Fruit fly (Drosophila melanogaster) whole organism, embryonic: ENCODE measurements around the gene CG46440.
A peak's percentile ranks its signal among the peaks of the same experiment; 100 is the strongest.

ENCODE experiments used
- ATbp ChIP-seq: fragments of 200-800 bp; sonication (Bioruptor generic); optimal IDR thresholded peaks from 2 replicates; lab custom pipeline; 2017; ENCODE audit warnings: missing biosample characterization, mild to moderate bottlenecking, missing genetic modification characterization, missing genetic modification reagents
- Adf1 ChIP-seq: fragments of 200-800 bp; sonication (Bioruptor generic); IDR thresholded peaks from 2 replicates; pipeline ENCODE4 v1.3.6; 2022; ENCODE audit warnings: missing biosample characterization, missing genetic modification characterization
- Antp ChIP-seq: fragments of 200-800 bp; sonication (Bioruptor generic); optimal IDR thresholded peaks from 3 replicates; lab custom pipeline; 2016; ENCODE audit warnings: missing biosample characterization, missing genetic modification characterization
- Bdp1 ChIP-seq: fragments of 200-800 bp; sonication (Bioruptor generic); optimal IDR thresholded peaks from 3 replicates; lab custom pipeline; 2016; ENCODE audit warnings: missing biosample characterization, missing genetic modification characterization
- Bteb2 ChIP-seq: fragments of 200-800 bp; sonication (Bioruptor generic); optimal IDR thresholded peaks from 2 replicates; lab custom pipeline; 2016; ENCODE audit warnings: missing biosample characterization, missing genetic modification characterization
- CG10462 ChIP-seq: fragments of 200-800 bp; sonication (Bioruptor generic); optimal IDR thresholded peaks from 2 replicates; lab custom pipeline; 2016; ENCODE audit warnings: missing biosample characterization, missing genetic modification characterization
- CG11723 ChIP-seq: fragments of 200-800 bp; sonication (Bioruptor generic); optimal IDR thresholded peaks from 2 replicates; lab custom pipeline; 2017; ENCODE audit warnings: missing biosample characterization, mild to moderate bottlenecking, missing genetic modification characterization
- CG12236 ChIP-seq: fragments of 200-800 bp; sonication (Bioruptor generic); optimal IDR thresholded peaks from 2 replicates; lab custom pipeline; 2016; ENCODE audit warnings: missing biosample characterization, missing genetic modification characterization
- CG14667 ChIP-seq: fragments of 200-800 bp; sonication (Bioruptor generic); IDR thresholded peaks from 2 replicates; pipeline ENCODE4 v1.3.6; 2022; ENCODE audit warnings: missing biosample characterization, missing genetic modification characterization
- CG14710 ChIP-seq: fragments of 200-800 bp; sonication (Bioruptor generic); optimal IDR thresholded peaks from 3 replicates; lab custom pipeline; 2019; ENCODE audit warnings: missing biosample characterization, mild to moderate bottlenecking, missing genetic modification characterization, moderate library complexity
- CG15011 ChIP-seq: fragments of 200-800 bp; sonication (Bioruptor generic); optimal IDR thresholded peaks from 3 replicates; lab custom pipeline; 2018; ENCODE audit warnings: missing biosample characterization, mild to moderate bottlenecking, missing genetic modification characterization
- CG15696 ChIP-seq: fragments of 200-800 bp; sonication (Bioruptor generic); optimal IDR thresholded peaks from 2 replicates; lab custom pipeline; 2019; ENCODE audit warnings: missing biosample characterization, mild to moderate bottlenecking, missing genetic modification characterization, moderate library complexity
- CG2889 ChIP-seq: fragments of 200-800 bp; sonication (Bioruptor generic); IDR thresholded peaks from 3 replicates; pipeline ENCODE4 v1.3.6; 2022; ENCODE audit warnings: missing biosample characterization, missing genetic modification characterization
- CG32532 ChIP-seq: fragments of 200-800 bp; sonication (Bioruptor generic); IDR thresholded peaks from 2 replicates; pipeline ENCODE4 v1.3.6; 2022; ENCODE audit warnings: missing biosample characterization, missing genetic modification characterization
- CG34376 ChIP-seq: fragments of 200-800 bp; sonication (Bioruptor generic); optimal IDR thresholded peaks from 2 replicates; lab custom pipeline; 2018; ENCODE audit warnings: missing biosample characterization, mild to moderate bottlenecking, missing genetic modification characterization
- CG5245 ChIP-seq: fragments of 200-800 bp; sonication (Bioruptor generic); optimal IDR thresholded peaks from 3 replicates; lab custom pipeline; 2016; ENCODE audit warnings: missing biosample characterization, missing genetic modification characterization
- CG8281 ChIP-seq: fragments of 200-800 bp; sonication (Bioruptor generic); optimal IDR thresholded peaks from 2 replicates; lab custom pipeline; 2018; ENCODE audit warnings: missing biosample characterization, mild to moderate bottlenecking, missing genetic modification characterization, moderate library complexity
- CG9727 ChIP-seq: fragments of 200-800 bp; sonication (Bioruptor generic); optimal IDR thresholded peaks from 3 replicates; lab custom pipeline; 2017; ENCODE audit warnings: missing biosample characterization, mild to moderate bottlenecking, missing genetic modification characterization
- CTCF ChIP-seq: fragments of 200-800 bp; sonication (Bioruptor generic); optimal IDR thresholded peaks from 2 replicates; lab custom pipeline; 2017; ENCODE audit warnings: missing biosample characterization, mild to moderate bottlenecking, missing genetic modification characterization, moderate library complexity
- D ChIP-seq, 2 experiments: fragments of 200-800 bp in 1 of 2; fragments of >200 bp in 1 of 2; sonication (Bioruptor generic) in 1 of 2; optimal IDR thresholded peaks; 2 replicates in 1 of 2; 3 replicates in 1 of 2; lab custom pipeline; 2017; ENCODE audit warnings: mild to moderate bottlenecking in 1 of 2, missing biosample characterization in 1 of 2, missing genetic modification characterization in 1 of 2, missing genetic modification reagents in 1 of 2
- Dek ChIP-seq: fragments of 200-800 bp; sonication (Bioruptor generic); optimal IDR thresholded peaks from 3 replicates; lab custom pipeline; 2019; ENCODE audit warnings: missing biosample characterization, mild to moderate bottlenecking, missing genetic modification characterization, moderate library complexity
- Doc3 ChIP-seq: fragments of 200-800 bp; sonication (Bioruptor generic); IDR thresholded peaks from 3 replicates; pipeline ENCODE4 v1.3.6; 2022; ENCODE audit warnings: missing biosample characterization, missing genetic modification characterization; ENCODE audit not compliant: partially characterized antibody
- Dref ChIP-seq: fragments of 200-800 bp; sonication (Bioruptor generic); IDR thresholded peaks from 2 replicates; pipeline ENCODE4 v1.3.6; 2022; ENCODE audit warnings: missing biosample characterization, missing genetic modification characterization
- Ets65A ChIP-seq: fragments of 200-800 bp; sonication (Bioruptor generic); peaks from one replicate; lab custom pipeline; 2016; ENCODE audit warnings: missing biosample characterization, missing genetic modification characterization
- Ets97D ChIP-seq: fragments of 200-800 bp; sonication (Bioruptor generic); optimal IDR thresholded peaks from 3 replicates; lab custom pipeline; 2016; ENCODE audit warnings: missing biosample characterization, missing genetic modification characterization
- H2.0 ChIP-seq: fragments of 200-800 bp; sonication (Bioruptor generic); IDR thresholded peaks from 2 replicates; pipeline ENCODE4 v1.3.6; 2022; ENCODE audit warnings: missing biosample characterization, missing genetic modification characterization
- Hr3 ChIP-seq: fragments of 200-800 bp; sonication (Bioruptor generic); optimal IDR thresholded peaks from 3 replicates; lab custom pipeline; 2016; ENCODE audit warnings: missing biosample characterization, missing genetic modification characterization
- Hr51 ChIP-seq, 2 experiments: fragments of 200-800 bp; sonication (Bioruptor generic); optimal IDR thresholded peaks; 2 replicates in 1 of 2; 3 replicates in 1 of 2; lab custom pipeline; 2016 to 2018; ENCODE audit warnings: missing biosample characterization in 2 of 2, missing genetic modification characterization in 2 of 2, mild to moderate bottlenecking in 1 of 2, moderate library complexity in 1 of 2
- Kr ChIP-seq: fragments of 200-800 bp; sonication (Bioruptor generic); optimal IDR thresholded peaks from 2 replicates; lab custom pipeline; 2017; ENCODE audit warnings: missing biosample characterization, mild to moderate bottlenecking, missing genetic modification characterization
- NK7.1 ChIP-seq: fragments of 200-800 bp; sonication (Bioruptor generic); optimal IDR thresholded peaks from 3 replicates; lab custom pipeline; 2016; ENCODE audit warnings: missing biosample characterization, missing genetic modification characterization
- Nf-YA ChIP-seq: fragments of 200-800 bp; sonication (Bioruptor generic); IDR thresholded peaks from 2 replicates; pipeline ENCODE4 v1.3.6; 2022; ENCODE audit warnings: missing biosample characterization, missing genetic modification characterization
- Nf-YB ChIP-seq: fragments of 200-800 bp; sonication (Bioruptor generic); optimal IDR thresholded peaks from 3 replicates; lab custom pipeline; 2019; ENCODE audit warnings: missing biosample characterization, mild to moderate bottlenecking, missing genetic modification characterization, moderate library complexity
- Sry-β ChIP-seq: fragments of 200-800 bp; sonication (Bioruptor generic); optimal IDR thresholded peaks from 2 replicates; lab custom pipeline; 2018; ENCODE audit warnings: missing biosample characterization, mild to moderate bottlenecking, missing genetic modification characterization, moderate library complexity
- YL-1 ChIP-seq: fragments of 200-800 bp; sonication (Bioruptor generic); optimal IDR thresholded peaks from 3 replicates; lab custom pipeline; 2017; ENCODE audit warnings: missing biosample characterization, mild to moderate bottlenecking, missing genetic modification characterization
- bigmax ChIP-seq: fragments of 200-800 bp; sonication (Bioruptor generic); optimal IDR thresholded peaks from 2 replicates; lab custom pipeline; 2018; ENCODE audit warnings: missing biosample characterization, mild to moderate bottlenecking, missing genetic modification characterization
- crp ChIP-seq, 2 experiments: fragments of 200-800 bp; sonication (Bioruptor generic); optimal IDR thresholded peaks; 2 replicates in 1 of 2; 3 replicates in 1 of 2; lab custom pipeline; 2017; ENCODE audit warnings: missing biosample characterization in 2 of 2, missing genetic modification characterization in 2 of 2, mild to moderate bottlenecking in 1 of 2, moderate library complexity in 1 of 2
- cwo ChIP-seq: fragments of 200-800 bp; sonication (Bioruptor generic); optimal IDR thresholded peaks from 3 replicates; lab custom pipeline; 2017; ENCODE audit warnings: missing biosample characterization, missing genetic modification characterization, mild to moderate bottlenecking, moderate library complexity, missing genetic modification reagents
- da ChIP-seq: fragments of 200-800 bp; sonication (Bioruptor generic); optimal IDR thresholded peaks from 2 replicates; lab custom pipeline; 2016; ENCODE audit warnings: missing biosample characterization, missing genetic modification characterization
- dpn ChIP-seq, 2 experiments: fragments of 200-800 bp; sonication (Bioruptor generic); optimal IDR thresholded peaks; 3 replicates each; lab custom pipeline; 2016; ENCODE audit warnings: missing biosample characterization in 2 of 2, missing genetic modification characterization in 2 of 2
- ems ChIP-seq: fragments of 200-800 bp; sonication (Bioruptor generic); optimal IDR thresholded peaks from 3 replicates; lab custom pipeline; 2016; ENCODE audit warnings: missing biosample characterization, missing genetic modification characterization
- ewg ChIP-seq: fragments of 200-800 bp; sonication (Bioruptor generic); optimal IDR thresholded peaks from 3 replicates; lab custom pipeline; 2017; ENCODE audit warnings: mild to moderate bottlenecking, missing biosample characterization, missing genetic modification reagents, missing genetic modification characterization
- fd102C ChIP-seq: fragments of 200-800 bp; sonication (Bioruptor generic); optimal IDR thresholded peaks from 2 replicates; lab custom pipeline; 2018; ENCODE audit warnings: missing biosample characterization, mild to moderate bottlenecking, missing genetic modification characterization, moderate library complexity
- gfzf ChIP-seq: fragments of 200-800 bp; sonication (Bioruptor generic); optimal IDR thresholded peaks from 2 replicates; lab custom pipeline; 2016; ENCODE audit warnings: missing biosample characterization, mild to moderate bottlenecking, missing genetic modification characterization, moderate library complexity
- jigr1 ChIP-seq: fragments of 200-800 bp; sonication (Bioruptor generic); IDR thresholded peaks from 3 replicates; pipeline ENCODE4 v1.3.6; 2022; ENCODE audit warnings: missing biosample characterization, missing genetic modification characterization
- oc ChIP-seq: fragments of 200-800 bp; sonication (Bioruptor generic); optimal IDR thresholded peaks from 2 replicates; lab custom pipeline; 2018; ENCODE audit warnings: missing biosample characterization, mild to moderate bottlenecking, missing genetic modification characterization, moderate library complexity
- repo ChIP-seq: fragments of 200-800 bp; sonication (Bioruptor generic); optimal IDR thresholded peaks from 2 replicates; lab custom pipeline; 2016; ENCODE audit warnings: missing biosample characterization, missing genetic modification characterization
- sc ChIP-seq, 3 experiments: fragments of >200 bp in 2 of 3; fragments of 200-800 bp in 1 of 3; sonication (Bioruptor generic) in 1 of 3; optimal IDR thresholded peaks; 2 replicates in 2 of 3; 3 replicates in 1 of 3; lab custom pipeline; 2017; ENCODE audit warnings: mild to moderate bottlenecking in 1 of 3, missing biosample characterization in 1 of 3, missing genetic modification characterization in 1 of 3, missing genetic modification reagents in 1 of 3
- slp2 ChIP-seq: fragments of 200-800 bp; sonication (Bioruptor generic); optimal IDR thresholded peaks from 2 replicates; lab custom pipeline; 2016; ENCODE audit warnings: missing biosample characterization, missing genetic modification characterization
- unpg ChIP-seq: fragments of 200-800 bp; sonication (Bioruptor generic); optimal IDR thresholded peaks from 3 replicates; lab custom pipeline; 2018; ENCODE audit warnings: missing biosample characterization, mild to moderate bottlenecking, missing genetic modification characterization, moderate library complexity
- vfl ChIP-seq: fragments of 200-800 bp; sonication (Bioruptor generic); optimal IDR thresholded peaks from 2 replicates; lab custom pipeline; 2016; ENCODE audit warnings: missing biosample characterization, missing genetic modification characterization

Gene CG46440

DNA sequence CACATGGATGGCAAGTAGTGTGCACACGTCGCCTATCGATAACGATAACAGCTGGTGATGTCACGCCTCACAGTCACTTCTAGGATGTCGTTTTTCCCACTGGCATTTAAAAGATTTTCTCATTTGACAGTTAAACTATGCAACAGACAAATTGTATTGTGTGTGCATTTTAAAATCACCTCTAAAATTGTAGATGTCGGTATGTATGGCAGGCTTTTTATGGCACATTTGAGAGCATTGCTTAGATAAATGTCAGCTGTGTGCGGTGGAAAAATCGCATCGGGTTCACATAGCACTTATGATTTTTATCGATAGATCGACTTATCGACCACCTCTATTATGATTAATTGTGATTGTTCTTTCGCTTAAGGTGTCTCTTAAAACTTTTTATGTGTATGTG is 13.5 kb downstream of the CG46440 start, which contains the start of the genes ArgRS and CG8578 (continued):
- TF ChIP-seq CG15696 (tag; lab: Kevin White, UChicago) (no peak), Ets97D (GFP tag; lab: Kevin White, UChicago) (peak; percentile 73), CG34376 (GFP tag; lab: Kevin White, UChicago) (peak; percentile 28), bigmax (GFP tag; lab: Kevin White, UChicago) (no peak), CG14710 (tag; lab: Kevin White, UChicago) (peak; percentile 64), Adf1 (GFP tag; lab: Robert Waterston, UW) (no peak), D (optimal IDR thresholded peaks at IDR 0.05; lab: Kevin White, UChicago) (peak; percentile 77), D (GFP tag; optimal IDR thresholded peaks at IDR 0.05; lab: Kevin White, UChicago) (no peak), Hr51 (GFP tag; optimal IDR thresholded peaks at IDR 0.05; lab: Kevin White, UChicago) (peak in 1 of 2 experiments; percentile 18), unpg (GFP tag; lab: Kevin White, UChicago) (no peak), CG12236 (GFP tag; lab: Kevin White, UChicago) (no peak), YL-1 (peak; percentile 34), Dek (tag; lab: Kevin White, UChicago) (no peak), H2.0 (GFP tag; lab: Robert Waterston, UW) (no peak), gfzf (peak; percentile 20), Dref (GFP tag; lab: Robert Waterston, UW) (peak; percentile 73), CG5245 (GFP tag; lab: Kevin White, UChicago) (no peak), Antp (GFP tag; lab: Kevin White, UChicago) (peak; percentile 93), jigr1 (GFP tag; lab: Robert Waterston, UW) (no peak; the same call in 2 of the 3 replicates), CG15011 (GFP tag; lab: Kevin White, UChicago) (no peak), sc (optimal IDR thresholded peaks at IDR 0.05; lab: Kevin White, UChicago) (no peak), sc (GFP tag; optimal IDR thresholded peaks at IDR 0.05; lab: Kevin White, UChicago) (no peak), CG2889 (GFP tag; lab: Robert Waterston, UW) (no peak), CTCF (GFP tag; lab: Kevin White, UChicago) (peak; percentile 39), dpn (GFP tag; optimal IDR thresholded peaks at IDR 0.05; lab: Kevin White, UChicago) (peak; percentile 62 to 88), Bteb2 (GFP tag; lab: Kevin White, UChicago) (peak; percentile 16), Nf-YA (GFP tag; lab: Robert Waterston, UW) (no peak), crp (GFP tag; optimal IDR thresholded peaks at IDR 0.05; lab: Kevin White, UChicago) (peak in 1 of 2 experiments; percentile 71), NK7.1 (peak; percentile 48), CG10462 (no peak), ATbp (GFP tag; lab: Kevin White, UChicago) (no peak), vfl (GFP tag; lab: Kevin White, UChicago) (peak; percentile 23), slp2 (peak; percentile 88), Hr3 (GFP tag; lab: Kevin White, UChicago) (peak; percentile 24), repo (GFP tag; lab: Kevin White, UChicago) (no peak), ems (no peak), fd102C (GFP tag; lab: Kevin White, UChicago) (no peak), CG14667 (GFP tag; lab: Robert Waterston, UW) (no peak; the same call in 1 of the 2 replicates), Nf-YB (GFP tag; lab: Kevin White, UChicago) (no peak), CG11723 (GFP tag; lab: Kevin White, UChicago) (no peak), oc (tag; lab: Kevin White, UChicago) (no peak), cwo (GFP tag; lab: Kevin White, UChicago) (no peak), CG8281 (tag; lab: Kevin White, UChicago) (no peak), da (GFP tag; lab: Kevin White, UChicago) (no peak), Kr (GFP tag; lab: Kevin White, UChicago) (no peak), Bdp1 (GFP tag; lab: Kevin White, UChicago) (no peak), CG9727 (GFP tag; lab: Kevin White, UChicago) (peak; percentile 71), CG32532 (GFP tag; lab: Robert Waterston, UW) (no peak; the same call in 1 of the 2 replicates), Doc3 (GFP tag; lab: Robert Waterston, UW) (peak; percentile 61), Sry-β (peak; percentile 28), Ets65A (GFP tag; lab: Kevin White, UChicago) (peak; percentile 98), ewg (GFP tag; lab: Kevin White, UChicago) (no peak)
